Worm (Caenorhabditis elegans): ENCODE results near the gene Y76B12C.9.
A peak's percentile ranks its signal among the peaks of the same experiment; 100 is the strongest.

- TF ChIP-seq pat-9 (tag; optimal IDR thresholded peaks at IDR 0.05) (no peak), hlh-8 (tag; optimal IDR thresholded peaks at IDR 0.05) (peak; percentile 74), pqm-1 (tag; optimal IDR thresholded peaks at IDR 0.05) (no peak), ceh-45 (GFP tag; IDR thresholded peaks at IDR 0.05) (no peak), unc-55 (GFP tag; optimal IDR thresholded peaks at IDR 0.05) (peak; percentile 91), F13H6.1 (tag; optimal IDR thresholded peaks at IDR 0.05) (peak; percentile 47)
Measured at ce11 chrIV:2048839-2049238, 12.0 kb upstream of the Y76B12C.9 start.
